Fruit fly (Drosophila melanogaster) whole organism, pupa: ENCODE measurements around the gene Tsp26A.

ENCODE experiments used
- CG12605 ChIP-seq: fragments of 200-800 bp; sonication (Bioruptor generic); IDR thresholded peaks from 2 replicates; pipeline ENCODE4 v1.3.6; 2022; ENCODE audit warnings: missing biosample characterization, missing genetic modification characterization
- CG15710 ChIP-seq: fragments of 200-800 bp; sonication (Bioruptor generic); optimal IDR thresholded peaks from 2 replicates; lab custom pipeline; 2018; ENCODE audit warnings: missing biosample characterization, mild to moderate bottlenecking, missing genetic modification characterization, moderate library complexity
- CG17806 ChIP-seq: fragments of 200-800 bp; sonication (Bioruptor generic); optimal IDR thresholded peaks from 2 replicates; lab custom pipeline; 2018; ENCODE audit warnings: missing biosample characterization, mild to moderate bottlenecking, missing genetic modification characterization, moderate library complexity
- CG8159 ChIP-seq: fragments of 200-800 bp; sonication (Bioruptor generic); optimal IDR thresholded peaks from 3 replicates; lab custom pipeline; 2018; ENCODE audit warnings: missing biosample characterization, mild to moderate bottlenecking, missing genetic modification characterization, moderate library complexity
- CG8301 ChIP-seq: fragments of 200-800 bp; sonication (Bioruptor generic); optimal IDR thresholded peaks from 2 replicates; lab custom pipeline; 2018; ENCODE audit warnings: missing biosample characterization, mild to moderate bottlenecking, missing genetic modification characterization
- CG9948 ChIP-seq: fragments of 200-800 bp; sonication (Bioruptor generic); optimal IDR thresholded peaks from 2 replicates; lab custom pipeline; 2018; ENCODE audit warnings: missing biosample characterization, mild to moderate bottlenecking, missing genetic modification characterization, moderate library complexity
- D1 ChIP-seq: fragments of 200-800 bp; sonication (Bioruptor generic); optimal IDR thresholded peaks from 2 replicates; lab custom pipeline; 2018; ENCODE audit warnings: missing biosample characterization, mild to moderate bottlenecking, missing genetic modification characterization, moderate library complexity
- EcR ChIP-seq: fragments of 200-800 bp; sonication (Bioruptor generic); optimal IDR thresholded peaks from 3 replicates; lab custom pipeline; 2019; ENCODE audit warnings: missing biosample characterization, missing genetic modification characterization, mild to moderate bottlenecking, moderate library complexity, missing genetic modification reagents
- Ets98B ChIP-seq: fragments of 200-800 bp; sonication (Bioruptor generic); IDR thresholded peaks from 2 replicates; pipeline ENCODE4 v1.3.6; 2022; ENCODE audit warnings: missing biosample characterization, missing genetic modification characterization
- Pif1B ChIP-seq: fragments of 200-800 bp; sonication (Bioruptor generic); optimal IDR thresholded peaks from 3 replicates; lab custom pipeline; 2016; ENCODE audit warnings: missing biosample characterization, missing genetic modification characterization
- gl ChIP-seq: fragments of 200-800 bp; sonication (Bioruptor generic); optimal IDR thresholded peaks from 2 replicates; lab custom pipeline; 2018; ENCODE audit warnings: missing biosample characterization, mild to moderate bottlenecking, missing genetic modification characterization
- rn ChIP-seq: fragments of 200-800 bp; sonication (Bioruptor generic); IDR thresholded peaks from 2 replicates; pipeline ENCODE4 v1.3.6; 2022; ENCODE audit warnings: missing biosample characterization, missing genetic modification characterization

- TF ChIP-seq D1 (tag; lab: Kevin White, UChicago) (no peak), CG17806 (no peak), CG15710 (tag; lab: Kevin White, UChicago) (no peak), Ets98B (GFP tag; lab: Robert Waterston, UW) (no peak), CG8301 (no peak), Pif1B (no peak), CG12605 (GFP tag; lab: Robert Waterston, UW) (no peak), EcR (GFP tag; lab: Kevin White, UChicago) (no peak), gl (tag; lab: Kevin White, UChicago) (no peak), CG8159 (tag; lab: Kevin White, UChicago) (no peak), CG9948 (tag; lab: Kevin White, UChicago) (no peak), rn (no peak)
Measured at dm6 chr2L:6013071-6013417, 13.0 kb downstream of the Tsp26A start.
